Worm (Caenorhabditis elegans) whole organism, L4/young adult: ENCODE results near the gene ZK688.9.

Experiments
- W03F9.2 ChIP-seq: fragments of 150-350 bp; optimal IDR thresholded peaks from 2 replicates; lab custom pipeline; 2014; ENCODE audit warnings: missing biosample characterization, missing genetic modification characterization
- him-1 ChIP-seq: sonication (generic microtip); optimal IDR thresholded peaks from 2 replicates; lab custom pipeline; 2016; ENCODE audit warnings: missing genotype, missing genetic modification reagents, missing genetic modification characterization, missing compliant biosample characterization

DNA sequence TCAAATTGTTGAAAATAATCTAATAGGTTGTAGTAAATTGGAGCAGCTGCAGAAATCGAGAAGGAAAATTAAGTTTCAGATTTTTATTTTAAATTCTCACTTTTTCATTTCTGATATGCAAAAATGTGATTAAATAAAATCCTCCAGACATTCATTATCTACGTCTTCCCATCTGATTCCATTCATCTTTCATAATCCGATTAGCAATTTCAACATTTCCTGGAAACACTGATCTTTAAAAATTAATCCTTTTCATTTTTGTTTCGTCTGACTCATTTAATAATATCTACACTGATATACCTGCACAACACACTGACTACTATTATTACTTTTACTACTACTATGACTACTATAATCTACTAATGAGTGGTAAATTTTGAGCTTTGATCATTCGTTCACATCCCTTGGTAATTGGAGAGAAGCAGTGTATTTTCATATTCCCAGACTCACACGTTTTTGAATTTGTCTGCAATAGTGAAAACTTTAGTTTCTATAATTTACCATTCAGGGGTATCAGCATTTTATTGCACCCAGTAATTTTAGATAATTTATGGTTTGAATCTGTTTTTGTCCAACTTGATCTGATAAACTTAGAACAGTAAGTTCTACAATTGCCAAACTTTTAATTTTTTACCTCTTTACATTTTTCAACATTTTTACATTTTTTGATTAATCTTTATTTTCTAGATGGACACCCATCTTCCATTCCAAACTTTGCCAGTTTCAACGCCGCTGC, 43.7 kb downstream of the ZK688.9 start, which contains the start of gene ceh-23:
- TF ChIP-seq him-1 (no peak), W03F9.2 (tag; lab: Kevin White, UChicago) (no peak)
